ENCODE assay signal across 4 fruit fly cellular contexts in genomic region chr2L:21218912-21219246, dm6.
A peak's percentile ranks its signal among the peaks of the same experiment; 100 is the strongest.
TF ChIP-seq lines count a peak whose summit lies in the region.

No protein-coding gene starts in this region.

- no peak for TF ChIP-seq CTCF in whole organism, embryonic (GFP tag; optimal IDR thresholded peaks at IDR 0.05; lab: Kevin White, UChicago)

TF ChIP-seq in whole organism, adult, 20 proteins besides CTCF, POLR2A, EP300 and RAD21:
- TF ChIP-seq CG12768 (GFP tag; optimal IDR thresholded peaks at IDR 0.05; lab: Kevin White, UChicago) (no peak), CG11617 (GFP tag; optimal IDR thresholded peaks at IDR 0.05; lab: Kevin White, UChicago) (no peak), pad (GFP tag; optimal IDR thresholded peaks at IDR 0.05; lab: Kevin White, UChicago) (no peak), Mnt (GFP tag; optimal IDR thresholded peaks at IDR 0.05; lab: Kevin White, UChicago) (peak; percentile 34), CG5204 (GFP tag; optimal IDR thresholded peaks at IDR 0.05; lab: Kevin White, UChicago) (no peak), CG33017 (tag; optimal IDR thresholded peaks at IDR 0.05; lab: Kevin White, UChicago) (no peak), CG7101 (tag; optimal IDR thresholded peaks at IDR 0.05; lab: Kevin White, UChicago) (no peak), CG7045 (GFP tag; optimal IDR thresholded peaks at IDR 0.05; lab: Kevin White, UChicago) (no peak), cic (GFP tag; optimal IDR thresholded peaks at IDR 0.05; lab: Kevin White, UChicago) (peak; percentile 15), CG14711 (tag; optimal IDR thresholded peaks at IDR 0.05; lab: Kevin White, UChicago) (no peak), CG1620 (GFP tag; optimal IDR thresholded peaks at IDR 0.05; lab: Kevin White, UChicago) (no peak), tj (GFP tag; optimal IDR thresholded peaks at IDR 0.05; lab: Kevin White, UChicago) (peak; percentile 95), Crg-1 (GFP tag; optimal IDR thresholded peaks at IDR 0.05; lab: Kevin White, UChicago) (no peak), Hr96 (GFP tag; optimal IDR thresholded peaks at IDR 0.05; lab: Kevin White, UChicago) (no peak), cnc (optimal IDR thresholded peaks at IDR 0.05; lab: Kevin White, UChicago) (no peak), kay (GFP tag; lab: Kevin White, UChicago; ENCODE audit: borderline replicate concordance) (peak; percentile 22), ovo (GFP tag; optimal IDR thresholded peaks at IDR 0.05; lab: Kevin White, UChicago) (no peak)

TF ChIP-seq in whole organism, embryonic, 481 proteins besides CTCF, POLR2A, EP300 and RAD21 (continues in another document):
- TF ChIP-seq sd (tag; optimal IDR thresholded peaks at IDR 0.05; lab: Kevin White, UChicago) = peak; percentile 23
- TF ChIP-seq CG7556 (GFP tag; optimal IDR thresholded peaks at IDR 0.05; lab: Kevin White, UChicago) = peak; percentile 12
- TF ChIP-seq CG1233 (GFP tag; optimal IDR thresholded peaks at IDR 0.05; lab: Kevin White, UChicago) = peak; percentile 18
- TF ChIP-seq D19A (tag; optimal IDR thresholded peaks at IDR 0.05; lab: Kevin White, UChicago) = peak; percentile 30
- TF ChIP-seq CG1529 (GFP tag; optimal IDR thresholded peaks at IDR 0.05; lab: Kevin White, UChicago) = peak; percentile 15
- no peak for TF ChIP-seq row (GFP tag; IDR thresholded peaks at IDR 0.05; lab: Robert Waterston, UW)
- no peak for TF ChIP-seq CG2129 (GFP tag; IDR thresholded peaks at IDR 0.05; lab: Robert Waterston, UW; ENCODE audit: partially characterized antibody)
- TF ChIP-seq Gsc (GFP tag; IDR thresholded peaks at IDR 0.05; lab: Robert Waterston, UW) = no peak
- TF ChIP-seq CG12071 (GFP tag; optimal IDR thresholded peaks at IDR 0.05; lab: Kevin White, UChicago) = peak; percentile 41
- TF ChIP-seq BtbVII (GFP tag; optimal IDR thresholded peaks at IDR 0.05; lab: Kevin White, UChicago) = peak; percentile 30
- TF ChIP-seq Asciz (GFP tag; optimal IDR thresholded peaks at IDR 0.05; lab: Kevin White, UChicago) = peak; percentile 18
- peak; percentile 18 for TF ChIP-seq PHDP (tag; optimal IDR thresholded peaks at IDR 0.05; lab: Kevin White, UChicago)
- TF ChIP-seq CG6813 (GFP tag; optimal IDR thresholded peaks at IDR 0.05; lab: Kevin White, UChicago) = no peak
- TF ChIP-seq CG9932 (GFP tag; IDR thresholded peaks at IDR 0.05; lab: Robert Waterston, UW) = 0 out of 2 replicates have a peak, but pooled peaks have one; percentile 1
- TF ChIP-seq CG11504 (tag; optimal IDR thresholded peaks at IDR 0.05; lab: Kevin White, UChicago) = peak; percentile 15
- TF ChIP-seq grn (GFP tag; optimal IDR thresholded peaks at IDR 0.05; lab: Kevin White, UChicago) = peak; percentile 27
- no peak for TF ChIP-seq MBD-R2 (GFP tag; IDR thresholded peaks at IDR 0.05; lab: Robert Waterston, UW)
- peak; percentile 24 for TF ChIP-seq CG4328 (GFP tag; optimal IDR thresholded peaks at IDR 0.05; lab: Kevin White, UChicago)
- TF ChIP-seq tap (tag; optimal IDR thresholded peaks at IDR 0.05; lab: Kevin White, UChicago) = peak; percentile 15
- TF ChIP-seq Vsx1 (GFP tag; optimal IDR thresholded peaks at IDR 0.05; lab: Kevin White, UChicago) = peak; percentile 37
- TF ChIP-seq sc (optimal IDR thresholded peaks at IDR 0.05; lab: Kevin White, UChicago) = no peak
- peak; percentile 33 for TF ChIP-seq sc (GFP tag; optimal IDR thresholded peaks at IDR 0.05; lab: Kevin White, UChicago)
- no peak for TF ChIP-seq CG12391 (tag; optimal IDR thresholded peaks at IDR 0.05; lab: Kevin White, UChicago)
- no peak for TF ChIP-seq Atf3 (GFP tag; optimal IDR thresholded peaks at IDR 0.05; lab: Kevin White, UChicago)
- TF ChIP-seq pum (GFP tag; optimal IDR thresholded peaks at IDR 0.05; lab: Kevin White, UChicago) = no peak
- TF ChIP-seq sens (GFP tag; lab: Kevin White, UChicago) = peak; percentile 76

TF ChIP-seq in whole organism, prepupa, 60 proteins besides CTCF, POLR2A, EP300 and RAD21:
- TF ChIP-seq Blimp-1 (GFP tag; optimal IDR thresholded peaks at IDR 0.05; lab: Kevin White, UChicago) (no peak), salr (GFP tag; optimal IDR thresholded peaks at IDR 0.05; lab: Kevin White, UChicago) (no peak), acj6 (GFP tag; optimal IDR thresholded peaks at IDR 0.05; lab: Kevin White, UChicago) (no peak), CG8632 (GFP tag; optimal IDR thresholded peaks at IDR 0.05; lab: Kevin White, UChicago) (no peak), vri (GFP tag; optimal IDR thresholded peaks at IDR 0.05; lab: Kevin White, UChicago) (peak; percentile 5), fkh (GFP tag; optimal IDR thresholded peaks at IDR 0.05; lab: Kevin White, UChicago) (peak; percentile 82), net (GFP tag; optimal IDR thresholded peaks at IDR 0.05; lab: Kevin White, UChicago) (no peak), Sox15 (GFP tag; optimal IDR thresholded peaks at IDR 0.05; lab: Kevin White, UChicago) (no peak)
TF ChIP-seq in whole organism, prepupa: peak in this region for 2.

TF ChIP-seq in whole organism, wandering third instar larva, 38 proteins besides CTCF, POLR2A, EP300 and RAD21:
- no peak for TF ChIP-seq CrebA (GFP tag; optimal IDR thresholded peaks at IDR 0.05; lab: Kevin White, UChicago; ENCODE audit: borderline replicate concordance)
- no peak for TF ChIP-seq Myc (optimal IDR thresholded peaks at IDR 0.05; lab: Kevin White, UChicago)
- TF ChIP-seq br (GFP tag; optimal IDR thresholded peaks at IDR 0.05; lab: Kevin White, UChicago) = no peak
- TF ChIP-seq OdsH (GFP tag; optimal IDR thresholded peaks at IDR 0.05; lab: Kevin White, UChicago) = no peak
- TF ChIP-seq Dfd (GFP tag; optimal IDR thresholded peaks at IDR 0.05; lab: Kevin White, UChicago) = no peak
- no peak for TF ChIP-seq rgr (GFP tag; optimal IDR thresholded peaks at IDR 0.05; lab: Kevin White, UChicago)
- TF ChIP-seq Hr78 (GFP tag; optimal IDR thresholded peaks at IDR 0.05; lab: Kevin White, UChicago) = no peak
- TF ChIP-seq brk (GFP tag; optimal IDR thresholded peaks at IDR 0.05; lab: Kevin White, UChicago) = peak; percentile 35
- no peak for TF ChIP-seq Mio (GFP tag; optimal IDR thresholded peaks at IDR 0.05; lab: Kevin White, UChicago)
- no peak for TF ChIP-seq foxo (GFP tag; optimal IDR thresholded peaks at IDR 0.05; lab: Kevin White, UChicago)
- TF ChIP-seq Hr83 (GFP tag; optimal IDR thresholded peaks at IDR 0.05; lab: Kevin White, UChicago; ENCODE audit: poor library complexity, severe bottlenecking) = no peak
- no peak for TF ChIP-seq N (GFP tag; optimal IDR thresholded peaks at IDR 0.05; lab: Kevin White, UChicago)
- no peak for TF ChIP-seq lola (GFP tag; optimal IDR thresholded peaks at IDR 0.05; lab: Kevin White, UChicago)
- peak; percentile 4 for TF ChIP-seq Vsx2 (GFP tag; optimal IDR thresholded peaks at IDR 0.05; lab: Kevin White, UChicago; ENCODE audit: partially characterized antibody)
- no peak for TF ChIP-seq Rel (GFP tag; optimal IDR thresholded peaks at IDR 0.05; lab: Kevin White, UChicago)
- TF ChIP-seq Rel (tag; optimal IDR thresholded peaks at IDR 0.05; lab: Kevin White, UChicago) = no peak
- no peak for TF ChIP-seq GATAd (GFP tag; optimal IDR thresholded peaks at IDR 0.05; lab: Kevin White, UChicago)
- no peak for TF ChIP-seq dmrt93B (GFP tag; optimal IDR thresholded peaks at IDR 0.05; lab: Kevin White, UChicago)
- no peak for TF ChIP-seq Abd-B (GFP tag; optimal IDR thresholded peaks at IDR 0.05; lab: Kevin White, UChicago)
- no peak for TF ChIP-seq jim (GFP tag; optimal IDR thresholded peaks at IDR 0.05; lab: Kevin White, UChicago)
- no peak for TF ChIP-seq usp (GFP tag; optimal IDR thresholded peaks at IDR 0.05; lab: Kevin White, UChicago)
- no peak for TF ChIP-seq psq (GFP tag; optimal IDR thresholded peaks at IDR 0.05; lab: Kevin White, UChicago)
- peak; percentile 29 for TF ChIP-seq h (GFP tag; optimal IDR thresholded peaks at IDR 0.05; lab: Kevin White, UChicago)
- no peak for TF ChIP-seq dsf (GFP tag; optimal IDR thresholded peaks at IDR 0.05; lab: Kevin White, UChicago; ENCODE audit: borderline replicate concordance)
- no peak for TF ChIP-seq CG9705 (GFP tag; optimal IDR thresholded peaks at IDR 0.05; lab: Kevin White, UChicago)
- TF ChIP-seq fru (GFP tag; optimal IDR thresholded peaks at IDR 0.05; lab: Kevin White, UChicago) = no peak
- TF ChIP-seq Sp1 (GFP tag; optimal IDR thresholded peaks at IDR 0.05; lab: Kevin White, UChicago) = no peak
- TF ChIP-seq dl (GFP tag; optimal IDR thresholded peaks at IDR 0.05; lab: Kevin White, UChicago; ENCODE audit: insufficient read depth in 1 of 2, partially characterized antibody in 2 of 2) = no peak
- TF ChIP-seq ey (GFP tag; optimal IDR thresholded peaks at IDR 0.05; lab: Kevin White, UChicago) = no peak
- peak; percentile 14 for TF ChIP-seq sage (GFP tag; optimal IDR thresholded peaks at IDR 0.05; lab: Kevin White, UChicago)
- TF ChIP-seq tai (GFP tag; optimal IDR thresholded peaks at IDR 0.05; lab: Kevin White, UChicago) = no peak
- TF ChIP-seq HLH106 (tag; optimal IDR thresholded peaks at IDR 0.05; lab: Kevin White, UChicago) = no peak
